Worm (Caenorhabditis elegans) whole organism, late embryonic: Measurements from ENCODE around the gene vps-18.

Experiments
- C08G9.2 ChIP-seq: sonication (generic microtip); optimal IDR thresholded peaks from 2 replicates; lab custom pipeline; 2016; ENCODE audit warnings: mild to moderate bottlenecking, missing genetic modification characterization, moderate library complexity, missing compliant biosample characterization
- C38D4.7 ChIP-seq: fragments of 200-800 bp; sonication (Bioruptor generic); optimal IDR thresholded peaks from 2 replicates; lab custom pipeline; 2018; ENCODE audit warnings: mild to moderate bottlenecking, missing genetic modification characterization, moderate library complexity, missing compliant biosample characterization
- F13H6.1 ChIP-seq: sonication (generic microtip); optimal IDR thresholded peaks from 2 replicates; lab custom pipeline; 2016; ENCODE audit warnings: missing genetic modification characterization, missing compliant biosample characterization
- K02D7.2 ChIP-seq: sonication (generic microtip); optimal IDR thresholded peaks from 2 replicates; lab custom pipeline; 2017; ENCODE audit warnings: mild to moderate bottlenecking, missing genetic modification characterization, missing compliant biosample characterization
- Y22D7AL.16 ChIP-seq: sonication (generic microtip); optimal IDR thresholded peaks from 2 replicates; lab custom pipeline; 2016; ENCODE audit warnings: missing genetic modification characterization, missing compliant biosample characterization
- ama-1 ChIP-seq: fragments of 150-350 bp; optimal IDR thresholded peaks from 2 replicates; lab custom pipeline; 2014
- ceh-18 ChIP-seq: sonication (generic microtip); optimal IDR thresholded peaks from 2 replicates; lab custom pipeline; 2016; ENCODE audit warnings: missing genetic modification characterization, missing compliant biosample characterization
- ceh-24 ChIP-seq: sonication (generic microtip); optimal IDR thresholded peaks from 2 replicates; lab custom pipeline; 2016; ENCODE audit warnings: mild to moderate bottlenecking, missing genetic modification characterization, missing compliant biosample characterization
- ceh-31 ChIP-seq: sonication (generic microtip); optimal IDR thresholded peaks from 2 replicates; lab custom pipeline; 2016; ENCODE audit warnings: missing genetic modification characterization, missing compliant biosample characterization
- ceh-34 ChIP-seq: sonication (generic microtip); optimal IDR thresholded peaks from 2 replicates; lab custom pipeline; 2016; ENCODE audit warnings: mild to moderate bottlenecking, missing genetic modification characterization, missing compliant biosample characterization
- ceh-48 ChIP-seq: sonication (generic microtip); optimal IDR thresholded peaks from 2 replicates; lab custom pipeline; 2016; ENCODE audit warnings: missing genetic modification characterization, inconsistent platforms, missing compliant biosample characterization
- ceh-6 ChIP-seq: fragments of 200-800 bp; sonication (Bioruptor generic); optimal IDR thresholded peaks from 2 replicates; lab custom pipeline; 2018; ENCODE audit warnings: mild to moderate bottlenecking, missing genetic modification characterization, missing compliant biosample characterization
- ceh-9 ChIP-seq: sonication (generic microtip); optimal IDR thresholded peaks from 2 replicates; lab custom pipeline; 2016; ENCODE audit warnings: mild to moderate bottlenecking, missing genetic modification characterization, inconsistent platforms, missing compliant biosample characterization
- dve-1 ChIP-seq: sonication (generic microtip); optimal IDR thresholded peaks from 2 replicates; lab custom pipeline; 2017; ENCODE audit warnings: antibody characterized with exemption, mild to moderate bottlenecking, missing genetic modification characterization, missing compliant biosample characterization
- elt-2 ChIP-seq: sonication (generic microtip); optimal IDR thresholded peaks from 2 replicates; lab custom pipeline; 2016; ENCODE audit warnings: missing genetic modification reagents, missing genetic modification characterization, missing compliant biosample characterization
- ets-4 ChIP-seq: sonication (generic microtip); optimal IDR thresholded peaks from 2 replicates; lab custom pipeline; 2016; ENCODE audit warnings: missing genetic modification characterization, missing compliant biosample characterization
- eyg-1 ChIP-seq: sonication (generic microtip); optimal IDR thresholded peaks from 2 replicates; lab custom pipeline; 2016; ENCODE audit warnings: missing genotype, missing genetic modification characterization, missing compliant biosample characterization
- fax-1 ChIP-seq: sonication (generic microtip); optimal IDR thresholded peaks from 2 replicates; lab custom pipeline; 2016; ENCODE audit warnings: missing genotype, missing genetic modification characterization, missing compliant biosample characterization
- fkh-10 ChIP-seq: fragments of 150-350 bp; optimal IDR thresholded peaks from 2 replicates; lab custom pipeline; 2014; ENCODE audit warnings: missing biosample characterization, missing genetic modification reagents, missing genetic modification characterization
- fkh-6 ChIP-seq: sonication (generic microtip); optimal IDR thresholded peaks from 2 replicates; lab custom pipeline; 2016; ENCODE audit warnings: missing genetic modification characterization, missing compliant biosample characterization
- gmeb-2 ChIP-seq: sonication (generic microtip); optimal IDR thresholded peaks from 2 replicates; lab custom pipeline; 2016; ENCODE audit warnings: missing genetic modification characterization, inconsistent platforms, missing compliant biosample characterization
- hlh-13 ChIP-seq: fragments of 200-800 bp; sonication (Bioruptor generic); optimal IDR thresholded peaks from 2 replicates; lab custom pipeline; 2018; ENCODE audit warnings: mild to moderate bottlenecking, missing genetic modification characterization, missing compliant biosample characterization
- hlh-30 ChIP-seq: sonication (generic microtip); optimal IDR thresholded peaks from 2 replicates; lab custom pipeline; 2017; ENCODE audit warnings: antibody characterized with exemption, missing genetic modification characterization, missing compliant biosample characterization; ENCODE audit not compliant: insufficient read depth
- lim-6 ChIP-seq: sonication (generic microtip); optimal IDR thresholded peaks from 2 replicates; lab custom pipeline; 2016; ENCODE audit warnings: missing genetic modification characterization, missing compliant biosample characterization
- mec-3 ChIP-seq: sonication (generic microtip); optimal IDR thresholded peaks from 2 replicates; lab custom pipeline; 2016; ENCODE audit warnings: borderline replicate concordance, missing genetic modification characterization, missing compliant biosample characterization
- nfya-1 ChIP-seq: sonication (generic microtip); optimal IDR thresholded peaks from 2 replicates; lab custom pipeline; 2017; ENCODE audit warnings: missing genetic modification characterization, mild to moderate bottlenecking, missing compliant biosample characterization, antibody characterized with exemption, moderate library complexity
- nhr-11 ChIP-seq: fragments of 150-350 bp; optimal IDR thresholded peaks from 2 replicates; lab custom pipeline; 2014; ENCODE audit warnings: missing biosample characterization, missing genetic modification characterization
- npax-4 ChIP-seq: sonication (generic microtip); optimal IDR thresholded peaks from 2 replicates; lab custom pipeline; 2016; ENCODE audit warnings: missing genetic modification characterization, missing compliant biosample characterization
- odd-2 ChIP-seq: sonication (generic microtip); optimal IDR thresholded peaks from 2 replicates; lab custom pipeline; 2017; ENCODE audit warnings: antibody characterized with exemption, mild to moderate bottlenecking, missing genetic modification characterization, missing compliant biosample characterization
- pag-3 ChIP-seq: sonication (generic microtip); optimal IDR thresholded peaks from 2 replicates; lab custom pipeline; 2016; ENCODE audit warnings: missing compliant biosample characterization, missing genetic modification characterization, borderline replicate concordance
- pax-1 ChIP-seq: fragments of 150-350 bp; optimal IDR thresholded peaks from 2 replicates; lab custom pipeline; 2014; ENCODE audit warnings: missing biosample characterization, missing genetic modification characterization
- pha-2 ChIP-seq: sonication (generic microtip); optimal IDR thresholded peaks from 2 replicates; lab custom pipeline; 2017; ENCODE audit warnings: mild to moderate bottlenecking, missing genetic modification characterization, missing compliant biosample characterization
- ref-2 ChIP-seq: sonication (generic microtip); optimal IDR thresholded peaks from 2 replicates; lab custom pipeline; 2016; ENCODE audit warnings: missing genetic modification characterization, missing compliant biosample characterization
- rnt-1 ChIP-seq: sonication (generic microtip); optimal IDR thresholded peaks from 2 replicates; lab custom pipeline; 2016; ENCODE audit warnings: missing genetic modification characterization, missing compliant biosample characterization
- sdc-2 ChIP-seq: sonication (generic microtip); optimal IDR thresholded peaks from 2 replicates; lab custom pipeline; 2016; ENCODE audit warnings: missing genotype, missing genetic modification characterization, missing compliant biosample characterization
- sox-2 ChIP-seq: fragments of 200-800 bp; sonication (Bioruptor generic); IDR thresholded peaks from 2 replicates; pipeline ENCODE4 v1.3.6; 2022; ENCODE audit warnings: missing genetic modification reagents, missing genetic modification characterization, missing compliant biosample characterization
- sox-4 ChIP-seq: sonication (generic microtip); optimal IDR thresholded peaks from 2 replicates; lab custom pipeline; 2017; ENCODE audit warnings: mild to moderate bottlenecking, missing genetic modification characterization, inconsistent platforms, missing compliant biosample characterization
- syd-9 ChIP-seq: sonication (generic microtip); optimal IDR thresholded peaks from 2 replicates; lab custom pipeline; 2016; ENCODE audit warnings: mild to moderate bottlenecking, missing genetic modification characterization, moderate library complexity, missing compliant biosample characterization
- ttx-3 ChIP-seq: sonication (generic microtip); optimal IDR thresholded peaks from 2 replicates; lab custom pipeline; 2016; ENCODE audit warnings: missing genetic modification reagents, missing genetic modification characterization, missing compliant biosample characterization
- unc-55 ChIP-seq: sonication (generic microtip); optimal IDR thresholded peaks from 2 replicates; lab custom pipeline; 2017; ENCODE audit warnings: missing biosample characterization, missing genetic modification reagents, missing genetic modification characterization
- zip-5 ChIP-seq: sonication (generic microtip); optimal IDR thresholded peaks from 2 replicates; lab custom pipeline; 2016; ENCODE audit warnings: missing genetic modification characterization, missing compliant biosample characterization

The vps-18 gene

ce11 chrII:4478303-4478702, 17.4 kb downstream of the vps-18 start, which contains the start of gene T05C1.1:
T05C1.1 (plus strand) TSS chrII:4478603.
- no peak for TF ChIP-seq ttx-3 (tag; lab: Kevin White, UChicago)
- no peak for TF ChIP-seq nhr-11 (tag; lab: Kevin White, UChicago)
- TF ChIP-seq unc-55 = no peak
- no peak for TF ChIP-seq sdc-2
- TF ChIP-seq sox-4 (tag; lab: Kevin White, UChicago) = no peak
- no peak for TF ChIP-seq ref-2 (tag; lab: Kevin White, UChicago)
- TF ChIP-seq syd-9 = no peak
- TF ChIP-seq nfya-1 = no peak
- no peak for TF ChIP-seq ama-1
- TF ChIP-seq rnt-1 (tag; lab: Kevin White, UChicago) = no peak
- no peak for TF ChIP-seq dve-1
- no peak for TF ChIP-seq hlh-13 (GFP tag; lab: Kevin White, UChicago)
- TF ChIP-seq pag-3 (tag; lab: Kevin White, UChicago) = no peak
- no peak for TF ChIP-seq C08G9.2 (tag; lab: Kevin White, UChicago)
- TF ChIP-seq mec-3 = no peak
- no peak for TF ChIP-seq hlh-30 (tag; lab: Kevin White, UChicago)
- no peak for TF ChIP-seq fkh-6 (tag; lab: Kevin White, UChicago)
- TF ChIP-seq fax-1 = no peak
- TF ChIP-seq npax-4 (tag; lab: Kevin White, UChicago) = no peak

- TF ChIP-seq C38D4.7 (GFP tag; lab: Kevin White, UChicago) (no peak), lim-6 (tag; lab: Kevin White, UChicago) (no peak), ttx-3 (tag; lab: Kevin White, UChicago) (no peak), ceh-34 (tag; lab: Kevin White, UChicago) (no peak), C08G9.2 (tag; lab: Kevin White, UChicago) (no peak), syd-9 (no peak), fkh-10 (GFP tag; lab: Kevin White, UChicago) (no peak), Y22D7AL.16 (tag; lab: Kevin White, UChicago) (no peak), ceh-31 (tag; lab: Kevin White, UChicago) (no peak), pax-1 (tag; lab: Kevin White, UChicago) (no peak), ceh-24 (tag; lab: Kevin White, UChicago) (no peak), eyg-1 (no peak), K02D7.2 (tag; lab: Kevin White, UChicago) (no peak), ama-1 (no peak), ceh-18 (tag; lab: Kevin White, UChicago) (no peak), F13H6.1 (tag; lab: Kevin White, UChicago) (no peak)
Measured at ce11 chrII:4482021-4482420, 21.1 kb downstream of the vps-18 start, which contains the start of gene T05C1.2. T05C1.2 (minus strand) TSS chrII:4482121.

- no peak for TF ChIP-seq fkh-10 (GFP tag; lab: Kevin White, UChicago)
- TF ChIP-seq fax-1 = no peak
- TF ChIP-seq C38D4.7 (GFP tag; lab: Kevin White, UChicago) = no peak
- no peak for TF ChIP-seq ref-2 (tag; lab: Kevin White, UChicago)
- TF ChIP-seq npax-4 (tag; lab: Kevin White, UChicago) = no peak
- TF ChIP-seq ama-1 = no peak
- no peak for TF ChIP-seq ets-4 (tag; lab: Kevin White, UChicago)
- TF ChIP-seq gmeb-2 (tag; lab: Kevin White, UChicago) = no peak
- TF ChIP-seq ceh-48 (tag; lab: Kevin White, UChicago) = no peak
- TF ChIP-seq pha-2 (tag; lab: Kevin White, UChicago) = no peak
- no peak for TF ChIP-seq elt-2 (tag; lab: Kevin White, UChicago)
- no peak for TF ChIP-seq sox-2 (GFP tag; lab: Robert Waterston, UW)
- TF ChIP-seq pax-1 (tag; lab: Kevin White, UChicago) = no peak
- TF ChIP-seq odd-2 = no peak
- no peak for TF ChIP-seq ttx-3 (tag; lab: Kevin White, UChicago)
- TF ChIP-seq zip-5 (tag; lab: Kevin White, UChicago) = no peak
- no peak for TF ChIP-seq syd-9
- no peak for TF ChIP-seq ceh-9 (tag; lab: Kevin White, UChicago)
- TF ChIP-seq nfya-1 = no peak
- TF ChIP-seq ceh-6 (GFP tag; lab: Kevin White, UChicago) = no peak
Measured at ce11 chrII:4489288-4489687, 28.4 kb downstream of the vps-18 start, which contains the start of gene T05C1.3. T05C1.3 (minus strand) TSS chrII:4489388.
